Fruit fly (Drosophila melanogaster) whole organism, embryonic: ENCODE data around the gene UbcE2M.

ENCODE experiments used
- CG10543 ChIP-seq: fragments of 200-800 bp; sonication (Bioruptor generic); optimal IDR thresholded peaks from 3 replicates; lab custom pipeline; 2017; ENCODE audit warnings: missing biosample characterization, mild to moderate bottlenecking, missing genetic modification characterization, moderate library complexity
- CG11456 ChIP-seq: fragments of 200-800 bp; sonication (Bioruptor generic); IDR thresholded peaks from 3 replicates; pipeline ENCODE4 v1.3.6; 2022; ENCODE audit warnings: missing biosample characterization, missing genetic modification characterization
- CG11695 ChIP-seq: fragments of 200-800 bp; sonication (Bioruptor generic); IDR thresholded peaks from 3 replicates; pipeline ENCODE4 v1.3.6; 2022; ENCODE audit warnings: missing biosample characterization, missing genetic modification characterization
- CG12299 ChIP-seq: fragments of 200-800 bp; sonication (Bioruptor generic); optimal IDR thresholded peaks from 2 replicates; lab custom pipeline; 2018; ENCODE audit warnings: missing biosample characterization, mild to moderate bottlenecking, missing genetic modification characterization
- CG1233 ChIP-seq: fragments of 200-800 bp; sonication (Bioruptor generic); optimal IDR thresholded peaks from 4 replicates; lab custom pipeline; 2018; ENCODE audit warnings: missing biosample characterization, mild to moderate bottlenecking, missing genetic modification characterization
- CG12942 ChIP-seq: fragments of 200-800 bp; sonication (Bioruptor generic); optimal IDR thresholded peaks from 3 replicates; lab custom pipeline; 2016; ENCODE audit warnings: missing biosample characterization, missing genetic modification characterization
- CG14965 ChIP-seq: fragments of 200-800 bp; sonication (Bioruptor generic); optimal IDR thresholded peaks from 2 replicates; lab custom pipeline; 2016; ENCODE audit warnings: missing biosample characterization, missing genetic modification characterization, borderline replicate concordance
- CG1529 ChIP-seq: fragments of 200-800 bp; sonication (Bioruptor generic); optimal IDR thresholded peaks from 3 replicates; lab custom pipeline; 2018; ENCODE audit warnings: missing biosample characterization, missing genetic modification characterization
- CG15514 ChIP-seq: fragments of 200-800 bp; sonication (Bioruptor generic); optimal IDR thresholded peaks from 3 replicates; lab custom pipeline; 2017; ENCODE audit warnings: missing biosample characterization, missing genetic modification characterization, mild to moderate bottlenecking, moderate library complexity, missing genetic modification reagents
- CG17186 ChIP-seq: fragments of 200-800 bp; sonication (Bioruptor generic); optimal IDR thresholded peaks from 3 replicates; lab custom pipeline; 2017; ENCODE audit warnings: missing biosample characterization, missing genetic modification reagents, missing genetic modification characterization
- CG17829 ChIP-seq: fragments of 200-800 bp; optimal IDR thresholded peaks from 2 replicates; lab custom pipeline; 2019; ENCODE audit warnings: missing biosample characterization, mild to moderate bottlenecking, missing genetic modification characterization, moderate library complexity
- CG18011 ChIP-seq: fragments of 200-800 bp; sonication (Bioruptor generic); optimal IDR thresholded peaks from 2 replicates; lab custom pipeline; 2017; ENCODE audit warnings: missing biosample characterization, missing genetic modification characterization, mild to moderate bottlenecking, moderate library complexity, missing genotype
- CG2120 ChIP-seq: fragments of 200-800 bp; sonication (Bioruptor generic); optimal IDR thresholded peaks from 3 replicates; lab custom pipeline; 2016; ENCODE audit warnings: missing biosample characterization, missing genetic modification characterization
- CG30403 ChIP-seq: fragments of 200-800 bp; sonication (Bioruptor generic); optimal IDR thresholded peaks from 3 replicates; lab custom pipeline; 2016; ENCODE audit warnings: missing biosample characterization, missing genetic modification characterization
- CG32532 ChIP-seq: fragments of 200-800 bp; sonication (Bioruptor generic); IDR thresholded peaks from 2 replicates; pipeline ENCODE4 v1.3.6; 2022; ENCODE audit warnings: missing biosample characterization, missing genetic modification characterization
- CG5245 ChIP-seq: fragments of 200-800 bp; sonication (Bioruptor generic); optimal IDR thresholded peaks from 3 replicates; lab custom pipeline; 2016; ENCODE audit warnings: missing biosample characterization, missing genetic modification characterization
- CG6272 ChIP-seq: fragments of 200-800 bp; sonication (Bioruptor generic); IDR thresholded peaks from 2 replicates; pipeline ENCODE4 v1.3.6; 2022; ENCODE audit warnings: missing biosample characterization, missing genetic modification characterization
- CG7839 ChIP-seq: fragments of 200-800 bp; sonication (Bioruptor generic); optimal IDR thresholded peaks from 3 replicates; lab custom pipeline; 2018; ENCODE audit warnings: missing biosample characterization, mild to moderate bottlenecking, missing genetic modification characterization, moderate library complexity
- CG8478 ChIP-seq: fragments of >200 bp; optimal IDR thresholded peaks from 2 replicates; lab custom pipeline; 2018
- CG8765 ChIP-seq: fragments of 200-800 bp; sonication (Bioruptor generic); IDR thresholded peaks from 2 replicates; pipeline ENCODE4 v1.3.6; 2022; ENCODE audit warnings: missing biosample characterization, missing genetic modification characterization
- CG9876 ChIP-seq: fragments of 200-800 bp; sonication (Bioruptor generic); optimal IDR thresholded peaks from 2 replicates; lab custom pipeline; 2016; ENCODE audit warnings: missing biosample characterization, missing genetic modification characterization
- CkIIα-i1 ChIP-seq: fragments of 200-800 bp; sonication (Bioruptor generic); IDR thresholded peaks from 2 replicates; pipeline ENCODE4 v1.3.6; 2022; ENCODE audit warnings: missing biosample characterization, missing genetic modification characterization
- Dip3 ChIP-seq: fragments of 200-800 bp; sonication (Bioruptor generic); optimal IDR thresholded peaks from 3 replicates; lab custom pipeline; 2016; ENCODE audit warnings: missing biosample characterization, missing genetic modification characterization
- ERR ChIP-seq: fragments of 200-800 bp; sonication (Bioruptor generic); optimal IDR thresholded peaks from 2 replicates; lab custom pipeline; 2016; ENCODE audit warnings: missing biosample characterization, missing genetic modification characterization
- GATAe ChIP-seq: fragments of 200-800 bp; sonication (Bioruptor generic); conservative IDR thresholded peaks from 2 replicates; pipeline ENCODE4 v1.3.6; 2022; ENCODE audit warnings: missing biosample characterization, missing genetic modification characterization
- HLH4C ChIP-seq: fragments of 200-800 bp; sonication (Bioruptor generic); IDR thresholded peaks from 3 replicates; pipeline ENCODE4 v1.3.6; 2022; ENCODE audit warnings: missing biosample characterization, missing genetic modification characterization; ENCODE audit not compliant: partially characterized antibody
- Lim3 ChIP-seq: fragments of 200-800 bp; sonication (Bioruptor generic); IDR thresholded peaks from 2 replicates; pipeline ENCODE4 v1.3.6; 2022; ENCODE audit warnings: missing biosample characterization, missing genetic modification characterization
- NK7.1 ChIP-seq: fragments of 200-800 bp; sonication (Bioruptor generic); optimal IDR thresholded peaks from 3 replicates; lab custom pipeline; 2016; ENCODE audit warnings: missing biosample characterization, missing genetic modification characterization
- Nf-YB ChIP-seq: fragments of 200-800 bp; sonication (Bioruptor generic); optimal IDR thresholded peaks from 3 replicates; lab custom pipeline; 2019; ENCODE audit warnings: missing biosample characterization, mild to moderate bottlenecking, missing genetic modification characterization, moderate library complexity
- Pdp1 ChIP-seq, 2 experiments: fragments of 200-800 bp; sonication (Bioruptor generic); optimal IDR thresholded peaks; 3 replicates each; lab custom pipeline; 2016; ENCODE audit warnings: missing biosample characterization in 2 of 2, missing genetic modification characterization in 2 of 2, mild to moderate bottlenecking in 1 of 2, moderate library complexity in 1 of 2
- Side ChIP-seq: fragments of 200-800 bp; sonication (Bioruptor generic); optimal IDR thresholded peaks from 2 replicates; lab custom pipeline; 2016; ENCODE audit warnings: missing biosample characterization, missing genetic modification characterization
- ab ChIP-seq: fragments of 200-800 bp; sonication (Bioruptor generic); optimal IDR thresholded peaks from 2 replicates; lab custom pipeline; 2016; ENCODE audit warnings: missing biosample characterization, missing genetic modification characterization
- cad ChIP-seq: fragments of >200 bp; optimal IDR thresholded peaks from 2 replicates; lab custom pipeline; 2017; ENCODE audit warnings: missing biosample characterization, missing genetic modification characterization
- cato ChIP-seq: fragments of 200-800 bp; sonication (Bioruptor generic); optimal IDR thresholded peaks from 2 replicates; lab custom pipeline; 2016; ENCODE audit warnings: missing biosample characterization, missing genetic modification characterization, borderline replicate concordance
- dmrt99B ChIP-seq: fragments of 200-800 bp; sonication (Bioruptor generic); optimal IDR thresholded peaks from 2 replicates; lab custom pipeline; 2018; ENCODE audit warnings: missing biosample characterization, mild to moderate bottlenecking, missing genetic modification characterization, moderate library complexity
- dpn ChIP-seq, 2 experiments: fragments of 200-800 bp; sonication (Bioruptor generic); optimal IDR thresholded peaks; 3 replicates each; lab custom pipeline; 2016; ENCODE audit warnings: missing biosample characterization in 2 of 2, missing genetic modification characterization in 2 of 2
- esg ChIP-seq: fragments of 200-800 bp; sonication (Bioruptor generic); conservative IDR thresholded peaks from 2 replicates; pipeline ENCODE4 v1.3.6; 2022; ENCODE audit warnings: missing biosample characterization, missing genetic modification characterization
- ewg ChIP-seq: fragments of 200-800 bp; sonication (Bioruptor generic); optimal IDR thresholded peaks from 3 replicates; lab custom pipeline; 2017; ENCODE audit warnings: mild to moderate bottlenecking, missing biosample characterization, missing genetic modification reagents, missing genetic modification characterization
- eyg ChIP-seq: fragments of 200-800 bp; sonication (Bioruptor generic); optimal IDR thresholded peaks from 3 replicates; lab custom pipeline; 2016; ENCODE audit warnings: missing biosample characterization, missing genetic modification characterization
- fd64A ChIP-seq: fragments of 200-800 bp; sonication (Bioruptor generic); optimal IDR thresholded peaks from 3 replicates; lab custom pipeline; 2018; ENCODE audit warnings: missing biosample characterization, mild to moderate bottlenecking, missing genetic modification characterization
- fd96Cb ChIP-seq: fragments of 200-800 bp; sonication (Bioruptor generic); optimal IDR thresholded peaks from 2 replicates; lab custom pipeline; 2018; ENCODE audit warnings: missing biosample characterization, mild to moderate bottlenecking, missing genetic modification characterization, moderate library complexity
- jumu ChIP-seq: fragments of 200-800 bp; sonication (Bioruptor generic); optimal IDR thresholded peaks from 3 replicates; lab custom pipeline; 2016; ENCODE audit warnings: missing biosample characterization, missing genetic modification characterization
- lab ChIP-seq: fragments of 200-800 bp; sonication (Bioruptor generic); optimal IDR thresholded peaks from 3 replicates; lab custom pipeline; 2017; ENCODE audit warnings: missing biosample characterization, missing genetic modification characterization, mild to moderate bottlenecking, moderate library complexity, missing genetic modification reagents
- mirr ChIP-seq: fragments of 200-800 bp; sonication (Bioruptor generic); optimal IDR thresholded peaks from 3 replicates; lab custom pipeline; 2018; ENCODE audit warnings: missing biosample characterization, mild to moderate bottlenecking, missing genetic modification characterization
- pb ChIP-seq: fragments of 200-800 bp; sonication (Bioruptor generic); optimal IDR thresholded peaks from 3 replicates; lab custom pipeline; 2016; ENCODE audit warnings: missing biosample characterization, missing genetic modification characterization
- schlank ChIP-seq: fragments of 200-800 bp; sonication (Bioruptor generic); optimal IDR thresholded peaks from 2 replicates; lab custom pipeline; 2018; ENCODE audit warnings: missing biosample characterization, mild to moderate bottlenecking, missing genetic modification characterization
- scrt ChIP-seq: fragments of 200-800 bp; sonication (Bioruptor generic); optimal IDR thresholded peaks from 2 replicates; lab custom pipeline; 2018; ENCODE audit warnings: missing biosample characterization, mild to moderate bottlenecking, missing genetic modification characterization, moderate library complexity
- sens-2 ChIP-seq: fragments of 200-800 bp; sonication (Bioruptor generic); IDR thresholded peaks from 2 replicates; pipeline ENCODE4 v1.3.6; 2022; ENCODE audit warnings: missing biosample characterization, missing genetic modification characterization
- tin ChIP-seq: fragments of 200-800 bp; sonication (Bioruptor generic); optimal IDR thresholded peaks from 3 replicates; lab custom pipeline; 2016; ENCODE audit warnings: missing biosample characterization, missing genetic modification characterization
- trem ChIP-seq: fragments of 200-800 bp; optimal IDR thresholded peaks from 3 replicates; lab custom pipeline; 2019; ENCODE audit warnings: missing biosample characterization, mild to moderate bottlenecking, missing genetic modification characterization, moderate library complexity
- zf30C ChIP-seq: fragments of 200-800 bp; sonication (Bioruptor generic); optimal IDR thresholded peaks from 3 replicates; lab custom pipeline; 2018; ENCODE audit warnings: missing biosample characterization, mild to moderate bottlenecking, missing genetic modification characterization

UbcE2M gene

DNA sequence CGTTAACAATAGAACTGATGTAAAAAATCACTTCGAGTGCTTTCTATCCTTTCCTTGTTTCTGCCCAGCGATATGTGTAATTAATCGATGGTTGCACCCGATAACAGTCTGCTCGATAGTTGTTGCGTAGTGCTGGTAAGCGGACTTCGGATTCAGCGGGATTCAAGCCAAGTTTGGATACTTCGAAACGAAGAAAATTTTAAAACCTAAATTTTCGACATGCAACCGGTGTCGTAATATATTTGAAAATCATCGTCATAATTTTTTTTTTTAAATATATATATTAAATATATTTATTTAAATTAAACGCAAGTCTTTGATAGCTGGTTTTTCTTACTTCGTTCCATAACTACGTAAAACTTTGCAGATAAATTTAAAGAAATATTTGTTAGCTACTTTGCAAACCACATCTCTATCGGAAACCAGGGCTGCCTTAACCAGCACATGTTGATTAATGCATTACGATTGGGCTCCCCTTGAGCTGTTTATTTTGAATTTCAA lies at the start of gene UbcE2M, which contains the start of gene Dhps (continued):
- TF ChIP-seq HLH4C (peak; percentile 76), esg (peak; percentile 66), CG12299 (tag; lab: Kevin White, UChicago) (peak; percentile 72), pb (GFP tag; lab: Kevin White, UChicago) (no peak), NK7.1 (GFP tag; lab: Kevin White, UChicago) (no peak), CG10543 (GFP tag; lab: Kevin White, UChicago) (peak; percentile 87), CG11695 (no peak), tin (peak; percentile 66), CG30403 (GFP tag; lab: Kevin White, UChicago) (peak; percentile 81), fd64A (GFP tag; lab: Kevin White, UChicago) (no peak), Pdp1 (GFP tag; optimal IDR thresholded peaks at IDR 0.05; lab: Kevin White, UChicago) (peak; percentile 37 to 65), Nf-YB (GFP tag; lab: Kevin White, UChicago) (no peak), Lim3 (GFP tag; lab: Robert Waterston, UW) (no peak), cato (GFP tag; lab: Kevin White, UChicago) (peak; percentile 37), sens-2 (GFP tag; lab: Robert Waterston, UW) (0 out of 2 replicates have a peak, but pooled peaks have one; percentile 32), Side (GFP tag; lab: Kevin White, UChicago) (no peak), schlank (tag; lab: Kevin White, UChicago) (peak; percentile 6), Dip3 (GFP tag; lab: Kevin White, UChicago) (peak; percentile 49), CG8478 (lab: Kevin White, UChicago) (no peak), CG7839 (no peak), fd96Cb (tag; lab: Kevin White, UChicago) (peak; percentile 72), GATAe (GFP tag; lab: Robert Waterston, UW) (0 out of 2 replicates have a peak, but pooled peaks have one; percentile 11), CG8765 (GFP tag; lab: Robert Waterston, UW) (peak; percentile 52), ab (GFP tag; lab: Kevin White, UChicago) (no peak), CG17829 (peak; percentile 71), CG2120 (peak; percentile 82), CG1233 (GFP tag; lab: Kevin White, UChicago) (peak; percentile 68), eyg (GFP tag; lab: Kevin White, UChicago) (peak; percentile 36), CG32532 (GFP tag; lab: Robert Waterston, UW) (peak; percentile 74), lab (GFP tag; lab: Kevin White, UChicago) (no peak)

- TF ChIP-seq CG5245 (GFP tag; lab: Kevin White, UChicago) (no peak), CG6272 (no peak), trem (tag; lab: Kevin White, UChicago) (no peak), cad (no peak), zf30C (GFP tag; lab: Kevin White, UChicago) (no peak), CG12942 (GFP tag; lab: Kevin White, UChicago) (no peak), dpn (GFP tag; optimal IDR thresholded peaks at IDR 0.05; lab: Kevin White, UChicago) (no peak), ERR (GFP tag; lab: Kevin White, UChicago) (no peak), CG15514 (GFP tag; lab: Kevin White, UChicago) (no peak), dmrt99B (tag; lab: Kevin White, UChicago) (no peak), CG11456 (0 out of 3 replicates have a peak, but pooled peaks have one; percentile 52), CG14965 (GFP tag; lab: Kevin White, UChicago) (no peak), CG9876 (GFP tag; lab: Kevin White, UChicago) (no peak), mirr (GFP tag; lab: Kevin White, UChicago) (no peak), CkIIα-i1 (no peak), CG1529 (GFP tag; lab: Kevin White, UChicago) (no peak), HLH4C (0 out of 3 replicates have a peak, but pooled peaks have one; percentile 18), ewg (GFP tag; lab: Kevin White, UChicago) (peak; percentile 82), jumu (GFP tag; lab: Kevin White, UChicago) (no peak), Dip3 (GFP tag; lab: Kevin White, UChicago) (no peak), CG18011 (no peak), CG17186 (no peak), scrt (GFP tag; lab: Kevin White, UChicago) (peak; percentile 6)
Measured at dm6 chr3L:8240932-8241331, 43.1 kb upstream of the UbcE2M start.
